Worm (Caenorhabditis elegans): ENCODE data around the gene cec-7.

ce11 chrIII:12904052-12904451, 26.7 kb upstream of the cec-7 start:
- TF ChIP-seq ama-1 (optimal IDR thresholded peaks at IDR 0.05) (no peak), aly-2 (tag; optimal IDR thresholded peaks at IDR 0.05) (no peak), nhr-76 (tag; optimal IDR thresholded peaks at IDR 0.05) (no peak), lin-39 (tag; optimal IDR thresholded peaks at IDR 0.05) (peak; percentile 27), lin-15B (tag; optimal IDR thresholded peaks at IDR 0.05) (no peak), ceh-82 (tag; optimal IDR thresholded peaks at IDR 0.05) (no peak), nhr-25 (tag; optimal IDR thresholded peaks at IDR 0.05) (no peak), nfya-1 (tag; optimal IDR thresholded peaks at IDR 0.05; ENCODE audit: insufficient read depth) (no peak), fkh-2 (tag; optimal IDR thresholded peaks at IDR 0.05) (no peak), nhr-12 (tag; optimal IDR thresholded peaks at IDR 0.05) (no peak), pha-4 (tag; optimal IDR thresholded peaks at IDR 0.05) (no peak)
